Worm (Caenorhabditis elegans): ENCODE measurements around the gene clec-254.

- TF ChIP-seq ZK546.5 (tag; optimal IDR thresholded peaks at IDR 0.05) (no peak), lin-39 (tag; optimal IDR thresholded peaks at IDR 0.05) (no peak), gmeb-1 (tag; optimal IDR thresholded peaks at IDR 0.05) (no peak), ztf-4 (tag; optimal IDR thresholded peaks at IDR 0.05) (no peak), lin-11 (tag; optimal IDR thresholded peaks at IDR 0.05) (no peak), ama-1 (optimal IDR thresholded peaks at IDR 0.05) (no peak), sma-3 (GFP tag; optimal IDR thresholded peaks at IDR 0.05) (no peak), lin-13 (GFP tag; optimal IDR thresholded peaks at IDR 0.05) (no peak), unc-39 (tag; optimal IDR thresholded peaks at IDR 0.05) (no peak), zag-1 (tag; optimal IDR thresholded peaks at IDR 0.05) (no peak), unc-55 (GFP tag; optimal IDR thresholded peaks at IDR 0.05) (no peak), R02D3.7 (tag; optimal IDR thresholded peaks at IDR 0.05) (no peak), egl-27 (tag; optimal IDR thresholded peaks at IDR 0.05) (no peak)
Measured at ce11 chrV:18742108-18742507, 12.1 kb downstream of the clec-254 start, which contains the start of gene clec-250.

Data from whole organism, L2 larva.